Worm (Caenorhabditis elegans) whole organism, young adult: ENCODE results near the gene M02H5.8.

Source experiments
- C17E4.6 ChIP-seq: fragments of 200-800 bp; sonication (Bioruptor generic); IDR thresholded peaks from 2 replicates; pipeline ENCODE4 v1.3.6; 2022; ENCODE audit warnings: missing genetic modification reagents, missing genetic modification characterization, missing compliant biosample characterization
- F37B4.10 ChIP-seq: fragments of 200-800 bp; sonication (Bioruptor generic); IDR thresholded peaks from 2 replicates; pipeline ENCODE4 v1.3.6; 2022; ENCODE audit warnings: missing genetic modification characterization, missing compliant biosample characterization
- akir-1 ChIP-seq: fragments of 200-800 bp; sonication (Bioruptor generic); optimal IDR thresholded peaks from 2 replicates; lab custom pipeline; 2018; ENCODE audit warnings: mild to moderate bottlenecking, missing genetic modification characterization, moderate library complexity, missing compliant biosample characterization
- lin-26 ChIP-seq: fragments of 200-800 bp; sonication (Bioruptor generic); IDR thresholded peaks from 2 replicates; pipeline ENCODE4 v1.3.6; 2022; ENCODE audit warnings: missing genetic modification reagents, missing genetic modification characterization, missing compliant biosample characterization
- tbp1 ChIP-seq: fragments of 200-800 bp; sonication (Bioruptor generic); optimal IDR thresholded peaks from 2 replicates; lab custom pipeline; 2018; ENCODE audit warnings: mild to moderate bottlenecking, missing genetic modification characterization, missing compliant biosample characterization
- unc-62 ChIP-seq: fragments of 150-350 bp; optimal IDR thresholded peaks from 2 replicates; lab custom pipeline; 2014; ENCODE audit warnings: missing biosample characterization, missing genetic modification reagents, missing genetic modification characterization

DNA sequence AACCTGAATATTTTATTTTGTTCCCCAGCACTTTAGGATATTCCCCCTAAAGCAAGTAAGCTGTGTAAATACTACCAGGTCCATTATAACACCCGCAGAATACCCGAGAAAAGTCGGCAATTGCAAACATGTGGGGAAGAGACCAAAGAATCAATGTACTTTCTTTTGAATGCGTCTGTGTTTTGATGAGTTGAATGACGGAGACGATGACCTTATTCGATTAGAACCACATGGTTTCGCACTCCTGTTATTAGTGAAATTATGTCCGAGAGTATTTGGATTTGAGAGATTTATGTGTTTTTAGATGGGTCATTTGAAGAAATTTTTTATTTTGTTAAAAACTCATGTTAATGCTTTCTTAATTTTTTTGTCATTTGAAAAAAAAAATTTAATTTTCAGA is 15.6 kb downstream of the M02H5.8 start:
- TF ChIP-seq unc-62 (GFP tag; lab: Kevin White, UChicago) (no peak), F37B4.10 (GFP tag; lab: Robert Waterston, UW) (no peak), akir-1 (GFP tag; lab: Kevin White, UChicago) (no peak), C17E4.6 (no peak), lin-26 (GFP tag; lab: Robert Waterston, UW) (no peak), tbp1 (GFP tag; lab: Kevin White, UChicago) (no peak)
